Worm (Caenorhabditis elegans): Measurements from ENCODE around the gene ced-8.

ce11 chrX:8423633-8424032 is 6.9 kb upstream of the ced-8 start, which contains the start of gene tth-1:
- TF ChIP-seq lin-13 (GFP tag; optimal IDR thresholded peaks at IDR 0.05) = no peak
- no peak for TF ChIP-seq Y5F2A.4 (GFP tag; optimal IDR thresholded peaks at IDR 0.05)
- no peak for TF ChIP-seq nhr-77 (tag; optimal IDR thresholded peaks at IDR 0.05)
- no peak for TF ChIP-seq fkh-10 (GFP tag; optimal IDR thresholded peaks at IDR 0.05)
- no peak for TF ChIP-seq Y48G9A.11 (GFP tag; IDR thresholded peaks at IDR 0.05)

Measured in whole organism, L4 larva.